Worm (Caenorhabditis elegans) whole organism, late embryonic: ENCODE data around the gene pole-2.

ENCODE experiments used
- F13H6.1 ChIP-seq: sonication (generic microtip); optimal IDR thresholded peaks from 2 replicates; lab custom pipeline; 2016; ENCODE audit warnings: missing genetic modification characterization, missing compliant biosample characterization
- dmd-4 ChIP-seq: sonication (generic microtip); optimal IDR thresholded peaks from 2 replicates; lab custom pipeline; 2016; ENCODE audit warnings: borderline replicate concordance, missing genetic modification characterization, missing compliant biosample characterization
- elt-4 ChIP-seq: sonication (generic microtip); optimal IDR thresholded peaks from 2 replicates; lab custom pipeline; 2016; ENCODE audit warnings: missing genetic modification characterization, missing compliant biosample characterization
- hlh-8 ChIP-seq: sonication (generic microtip); optimal IDR thresholded peaks from 2 replicates; lab custom pipeline; 2016; ENCODE audit warnings: missing genotype, missing genetic modification characterization, missing compliant biosample characterization
- nfya-1 ChIP-seq: sonication (generic microtip); optimal IDR thresholded peaks from 2 replicates; lab custom pipeline; 2017; ENCODE audit warnings: missing genetic modification characterization, mild to moderate bottlenecking, missing compliant biosample characterization, antibody characterized with exemption, moderate library complexity
- pat-9 ChIP-seq: fragments of 200-800 bp; sonication (Bioruptor generic); optimal IDR thresholded peaks from 2 replicates; lab custom pipeline; 2018; ENCODE audit warnings: mild to moderate bottlenecking, missing genetic modification characterization, moderate library complexity, missing compliant biosample characterization
- pha-4 ChIP-seq: fragments of 150-350 bp; optimal IDR thresholded peaks from 2 replicates; lab custom pipeline; 2018; ENCODE audit warnings: missing biosample characterization, missing genetic modification reagents, missing genetic modification characterization
- zip-5 ChIP-seq: sonication (generic microtip); optimal IDR thresholded peaks from 2 replicates; lab custom pipeline; 2016; ENCODE audit warnings: missing genetic modification characterization, missing compliant biosample characterization

DNA sequence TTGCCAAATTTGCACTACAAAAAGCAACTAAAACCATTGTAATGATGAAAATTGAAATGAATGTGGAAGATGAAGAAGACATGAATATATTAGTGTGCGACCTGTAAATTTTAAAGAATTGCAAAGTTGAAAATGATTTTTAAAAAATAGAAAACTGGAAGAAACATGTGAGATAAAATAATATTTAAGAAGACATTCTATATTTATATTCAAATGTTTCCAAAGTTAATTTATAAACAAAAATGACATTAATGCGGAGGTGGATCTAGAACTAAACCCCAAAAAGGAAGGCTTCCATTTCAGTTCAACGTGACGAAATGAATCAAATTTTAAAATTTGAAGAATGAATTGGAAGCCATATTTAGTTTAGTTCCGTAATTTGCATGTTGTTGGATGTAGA is 7.2 kb downstream of the pole-2 start, which contains the start of gene nlp-60:
- TF ChIP-seq pha-4 (tag; lab: Kevin White, UChicago) = no peak
- TF ChIP-seq nfya-1 = no peak
- TF ChIP-seq hlh-8 (tag; lab: Kevin White, UChicago) = no peak
- no peak for TF ChIP-seq dmd-4 (tag; lab: Kevin White, UChicago)
- no peak for TF ChIP-seq F13H6.1 (tag; lab: Kevin White, UChicago)
- TF ChIP-seq elt-4 (tag; lab: Kevin White, UChicago) = no peak
- no peak for TF ChIP-seq pat-9 (tag; lab: Kevin White, UChicago)
- TF ChIP-seq zip-5 (tag; lab: Kevin White, UChicago) = no peak
